Worm (Caenorhabditis elegans): ENCODE measurements around the gene C55A6.11.
A peak's percentile ranks its signal among the peaks of the same experiment; 100 is the strongest.

Gene C55A6.11

ce11 chrV:11545227-11545626 is 24.9 kb downstream of the C55A6.11 start, which contains the start of gene F38B7.10:
TSS of gene F38B7.10 (plus strand) at chrV:11545527.
- no peak for TF ChIP-seq tbx-2 (tag; optimal IDR thresholded peaks at IDR 0.05)
- no peak for TF ChIP-seq nhr-11 (tag; optimal IDR thresholded peaks at IDR 0.05)
- TF ChIP-seq ceh-9 (tag; optimal IDR thresholded peaks at IDR 0.05): no peak
- no peak for TF ChIP-seq elt-3 (tag; optimal IDR thresholded peaks at IDR 0.05)
- TF ChIP-seq ama-1 (optimal IDR thresholded peaks at IDR 0.05): no peak
- no peak for TF ChIP-seq ztf-11 (tag; optimal IDR thresholded peaks at IDR 0.05)
- no peak for TF ChIP-seq nfya-1 (tag; optimal IDR thresholded peaks at IDR 0.05; ENCODE audit: insufficient read depth)

DNA sequence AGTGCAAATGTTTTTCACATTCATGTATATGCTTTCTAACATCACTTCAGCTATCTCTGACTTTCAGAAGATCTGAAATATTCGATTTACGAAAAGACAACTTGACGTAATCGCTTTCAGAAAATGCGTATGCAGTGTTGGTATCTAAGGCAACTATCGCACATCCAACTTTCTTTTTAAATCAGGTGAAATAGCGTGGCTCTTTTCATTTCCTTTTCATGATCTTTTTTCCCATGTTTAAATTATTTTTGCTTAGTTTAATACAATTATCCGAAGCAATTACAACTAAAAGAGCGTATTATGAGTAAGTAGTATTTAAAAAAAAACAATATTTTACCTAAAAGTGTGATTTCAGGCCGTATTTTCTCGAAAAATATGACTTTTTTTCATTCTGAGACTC is 26.5 kb downstream of the C55A6.11 start, which contains the start of gene F38B7.11:
F38B7.11 (plus strand) TSS at position 301 of the 400 bp plus-strand sequence.
- TF ChIP-seq egl-5 (tag; optimal IDR thresholded peaks at IDR 0.05) (no peak), nhr-237 (tag; optimal IDR thresholded peaks at IDR 0.05) (no peak), nhr-77 (tag; optimal IDR thresholded peaks at IDR 0.05) (no peak), nhr-23 (tag; optimal IDR thresholded peaks at IDR 0.05) (no peak), nhr-25 (tag; optimal IDR thresholded peaks at IDR 0.05) (no peak), unc-39 (tag; optimal IDR thresholded peaks at IDR 0.05) (no peak), mml-1 (tag; optimal IDR thresholded peaks at IDR 0.05) (no peak), pha-4 (tag; optimal IDR thresholded peaks at IDR 0.05) (no peak), nhr-67 (tag; optimal IDR thresholded peaks at IDR 0.05) (no peak), ZK546.5 (tag; optimal IDR thresholded peaks at IDR 0.05) (no peak), ztf-4 (tag; optimal IDR thresholded peaks at IDR 0.05) (no peak), hmg-11 (tag; optimal IDR thresholded peaks at IDR 0.05) (no peak), lsy-12 (tag; optimal IDR thresholded peaks at IDR 0.05) (no peak), ceh-28 (tag; optimal IDR thresholded peaks at IDR 0.05) (no peak), elt-1 (tag; optimal IDR thresholded peaks at IDR 0.05) (no peak), tbx-2 (tag; optimal IDR thresholded peaks at IDR 0.05) (no peak), lin-39 (tag; optimal IDR thresholded peaks at IDR 0.05) (no peak), nhr-43 (tag; optimal IDR thresholded peaks at IDR 0.05; ENCODE audit: poor library complexity, severe bottlenecking) (no peak), mdl-1 (tag; optimal IDR thresholded peaks at IDR 0.05) (no peak), daf-12 (tag; optimal IDR thresholded peaks at IDR 0.05) (no peak)

- TF ChIP-seq lin-39 (tag; optimal IDR thresholded peaks at IDR 0.05): peak; percentile 18
- TF ChIP-seq elt-2 (tag; optimal IDR thresholded peaks at IDR 0.05): peak; percentile 79
- TF ChIP-seq skn-1 (tag; optimal IDR thresholded peaks at IDR 0.05): peak; percentile 1
- peak; percentile 6 for TF ChIP-seq snpc-4 (tag; optimal IDR thresholded peaks at IDR 0.05)
- peak; percentile 2 for TF ChIP-seq egl-5 (tag; optimal IDR thresholded peaks at IDR 0.05)
- TF ChIP-seq mdl-1 (tag; optimal IDR thresholded peaks at IDR 0.05): peak; percentile 75
- peak; percentile 34 for TF ChIP-seq pqm-1 (tag; optimal IDR thresholded peaks at IDR 0.05)
- TF ChIP-seq elt-1 (tag; optimal IDR thresholded peaks at IDR 0.05): peak; percentile 4
- TF ChIP-seq pha-4 (tag; optimal IDR thresholded peaks at IDR 0.05): peak; percentile 82
- no peak for TF ChIP-seq ceh-16 (tag; optimal IDR thresholded peaks at IDR 0.05)
- peak; percentile 89 for TF ChIP-seq nhr-25 (tag; optimal IDR thresholded peaks at IDR 0.05)
- peak; percentile 68 for TF ChIP-seq nfya-1 (tag; optimal IDR thresholded peaks at IDR 0.05; ENCODE audit: insufficient read depth)
- TF ChIP-seq nhr-43 (tag; optimal IDR thresholded peaks at IDR 0.05; ENCODE audit: poor library complexity, severe bottlenecking): peak; percentile 15
- TF ChIP-seq nhr-11 (tag; optimal IDR thresholded peaks at IDR 0.05): no peak
- no peak for TF ChIP-seq sea-2 (GFP tag; optimal IDR thresholded peaks at IDR 0.05)
Observed at ce11 chrV:11548914-11549406, 28.6 kb downstream of the C55A6.11 start, which contains the start of the genes F38B7.17 and F38B7.3. TSS of gene F38B7.17 (minus strand) at chrV:11548964. TSS of gene F38B7.3 (plus strand) at chrV:11549107.

DNA sequence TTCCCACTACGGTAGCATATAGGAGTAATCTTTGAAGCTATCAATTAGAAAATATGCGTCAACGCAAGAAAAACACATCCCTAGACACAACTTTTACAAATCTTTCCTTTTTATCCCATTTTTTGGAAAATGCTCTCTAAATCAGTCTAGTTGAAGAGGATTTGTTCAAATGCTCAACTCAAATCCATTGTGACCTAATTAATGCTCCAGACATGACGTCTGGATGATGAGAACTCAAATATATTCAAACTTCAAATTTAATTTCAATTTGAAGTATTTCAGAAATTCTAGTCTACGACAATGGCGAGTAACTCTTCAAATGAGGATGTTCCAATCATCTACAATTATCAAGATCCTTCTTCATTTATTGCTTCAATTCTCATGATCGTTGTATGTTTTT is 32.1 kb downstream of the C55A6.11 start, which contains the start of gene srx-85:
srx-85 (plus strand) TSS at position 301 of the 400 bp plus-strand sequence.
- TF ChIP-seq elt-2 (tag; optimal IDR thresholded peaks at IDR 0.05): no peak

- TF ChIP-seq ztf-11 (tag; optimal IDR thresholded peaks at IDR 0.05) (no peak), R02D3.7 (tag; optimal IDR thresholded peaks at IDR 0.05) (no peak), lsy-12 (tag; optimal IDR thresholded peaks at IDR 0.05) (no peak), snpc-4 (tag; optimal IDR thresholded peaks at IDR 0.05) (no peak), pha-4 (tag; optimal IDR thresholded peaks at IDR 0.05) (no peak), nhr-23 (tag; optimal IDR thresholded peaks at IDR 0.05) (no peak)
Observed at ce11 chrV:11554260-11554659, 33.9 kb downstream of the C55A6.11 start, which contains the start of gene duo-1. TSS of gene duo-1 (plus strand) at chrV:11554630.
